Worm (Caenorhabditis elegans): Measurements from ENCODE around the gene Y57E12B.10.

The Y57E12B.10 gene

ce11 chrV:6935878-6936277 lies at the start of gene Y57E12B.10:
Gene Y57E12B.10 (minus strand): TSS chrV:6935978.
- no peak for TF ChIP-seq mdl-1 (tag; optimal IDR thresholded peaks at IDR 0.05)
- no peak for TF ChIP-seq snu-23 (GFP tag; optimal IDR thresholded peaks at IDR 0.05)
- no peak for TF ChIP-seq pax-3 (tag; optimal IDR thresholded peaks at IDR 0.05)
- no peak for TF ChIP-seq hlh-17 (GFP tag; optimal IDR thresholded peaks at IDR 0.05; ENCODE audit: borderline replicate concordance)
- no peak for TF ChIP-seq nhr-28 (tag; optimal IDR thresholded peaks at IDR 0.05)
- no peak for TF ChIP-seq swsn-7 (tag; optimal IDR thresholded peaks at IDR 0.05)
- TF ChIP-seq aha-1 (tag; optimal IDR thresholded peaks at IDR 0.05): no peak
- TF ChIP-seq lin-13 (GFP tag; optimal IDR thresholded peaks at IDR 0.05): no peak
- no peak for TF ChIP-seq elt-2 (tag; optimal IDR thresholded peaks at IDR 0.05)
- TF ChIP-seq ets-5 (GFP tag; IDR thresholded peaks at IDR 0.05): no peak
- no peak for TF ChIP-seq lin-39 (tag; optimal IDR thresholded peaks at IDR 0.05)
- TF ChIP-seq unc-130 (tag; optimal IDR thresholded peaks at IDR 0.05): no peak
- no peak for TF ChIP-seq ceh-88 (GFP tag; IDR thresholded peaks at IDR 0.05)
- no peak for TF ChIP-seq fkh-10 (GFP tag; optimal IDR thresholded peaks at IDR 0.05)
- TF ChIP-seq lin-14 (GFP tag; optimal IDR thresholded peaks at IDR 0.05): no peak
- TF ChIP-seq tlp-1 (tag; optimal IDR thresholded peaks at IDR 0.05): no peak

DNA sequence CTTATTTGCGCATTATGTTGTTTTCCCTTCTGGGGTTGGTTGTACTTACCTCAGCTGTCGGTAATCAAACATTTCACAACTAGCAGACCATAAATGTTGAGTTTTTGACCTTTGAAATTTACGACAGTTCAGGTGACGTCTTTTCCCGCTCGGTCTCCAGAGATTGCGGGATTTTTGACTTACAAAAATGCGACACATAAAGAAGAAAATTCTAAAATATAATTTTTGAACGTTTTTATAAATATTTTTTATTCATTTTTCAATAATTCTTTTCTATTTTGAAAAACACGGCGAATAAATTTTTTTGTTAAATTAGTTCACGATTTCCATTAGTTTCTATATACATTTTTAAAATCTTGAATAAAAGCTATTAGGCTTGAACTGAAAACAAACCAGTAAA lies 47.0 kb upstream of the Y57E12B.10 start, which contains the start of gene nhr-161:
nhr-161 (minus strand) TSS at position 101 of the 400 bp plus-strand sequence.
- TF ChIP-seq mab-9 (GFP tag; IDR thresholded peaks at IDR 0.05): no peak
- TF ChIP-seq ztf-11 (tag; optimal IDR thresholded peaks at IDR 0.05): no peak
- no peak for TF ChIP-seq zag-1 (tag; optimal IDR thresholded peaks at IDR 0.05)
- no peak for TF ChIP-seq skn-1 (tag; optimal IDR thresholded peaks at IDR 0.05)
- no peak for TF ChIP-seq efl-1 (optimal IDR thresholded peaks at IDR 0.05)
- no peak for TF ChIP-seq efl-1 (GFP tag; optimal IDR thresholded peaks at IDR 0.05 in 1 of 2)
- no peak for TF ChIP-seq nhr-71 (tag; optimal IDR thresholded peaks at IDR 0.05)
- no peak for TF ChIP-seq nhr-47 (tag; optimal IDR thresholded peaks at IDR 0.05)
- no peak for TF ChIP-seq nhr-84 (tag; optimal IDR thresholded peaks at IDR 0.05)
- no peak for TF ChIP-seq mef-2 (tag; optimal IDR thresholded peaks at IDR 0.05)
- TF ChIP-seq swsn-7 (tag; optimal IDR thresholded peaks at IDR 0.05): no peak
- no peak for TF ChIP-seq aha-1 (tag; optimal IDR thresholded peaks at IDR 0.05)
- no peak for TF ChIP-seq unc-86 (tag; optimal IDR thresholded peaks at IDR 0.05)
- no peak for TF ChIP-seq grh-1 (GFP tag; IDR thresholded peaks at IDR 0.05)
- no peak for TF ChIP-seq aly-2 (tag; optimal IDR thresholded peaks at IDR 0.05)
- no peak for TF ChIP-seq unc-30 (tag; optimal IDR thresholded peaks at IDR 0.05)
- TF ChIP-seq fkh-8 (tag; optimal IDR thresholded peaks at IDR 0.05): no peak
- no peak for TF ChIP-seq xbp-1 (tag; optimal IDR thresholded peaks at IDR 0.05)
- TF ChIP-seq unc-62 (GFP tag; optimal IDR thresholded peaks at IDR 0.05): no peak

DNA sequence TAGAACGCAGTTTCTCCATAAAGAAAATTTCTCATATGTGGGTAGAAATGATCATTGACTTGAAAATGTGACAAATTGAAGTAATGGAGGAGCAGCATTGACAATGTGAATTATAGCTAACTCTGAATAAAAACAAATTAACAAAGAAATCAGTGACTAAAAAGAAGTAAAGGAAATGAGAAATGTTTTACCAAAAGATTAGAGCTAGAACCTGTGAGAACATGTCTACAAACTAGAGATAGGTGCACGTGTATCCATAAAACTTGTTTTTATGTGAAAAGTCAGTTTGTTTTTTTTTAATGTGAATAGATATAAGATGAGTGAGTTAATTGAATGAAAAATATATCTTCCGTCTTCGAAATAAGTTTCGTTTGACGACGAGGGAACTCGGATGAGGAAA lies 43.2 kb upstream of the Y57E12B.10 start, which contains the start of gene sre-12:
sre-12 (minus strand) TSS at position 101 of the 400 bp plus-strand sequence.
- no peak for TF ChIP-seq swsn-7 (tag; optimal IDR thresholded peaks at IDR 0.05)
- no peak for TF ChIP-seq pax-3 (tag; optimal IDR thresholded peaks at IDR 0.05)
- TF ChIP-seq pag-3 (tag; optimal IDR thresholded peaks at IDR 0.05; ENCODE audit: borderline replicate concordance, insufficient read depth): no peak
- no peak for TF ChIP-seq irx-1 (tag; optimal IDR thresholded peaks at IDR 0.05)
- TF ChIP-seq lsy-2 (tag; optimal IDR thresholded peaks at IDR 0.05): no peak
- no peak for TF ChIP-seq unc-62 (GFP tag; optimal IDR thresholded peaks at IDR 0.05)
- no peak for TF ChIP-seq mep-1 (tag; optimal IDR thresholded peaks at IDR 0.05)
- TF ChIP-seq nhr-47 (tag; optimal IDR thresholded peaks at IDR 0.05): no peak
- no peak for TF ChIP-seq aha-1 (tag; optimal IDR thresholded peaks at IDR 0.05)
- no peak for TF ChIP-seq nhr-85 (tag)
- no peak for TF ChIP-seq sox-4 (tag; optimal IDR thresholded peaks at IDR 0.05)
- TF ChIP-seq sup-37 (GFP tag; optimal IDR thresholded peaks at IDR 0.05): no peak
- no peak for TF ChIP-seq nhr-90 (tag; optimal IDR thresholded peaks at IDR 0.05; ENCODE audit: poor library complexity)
- no peak for TF ChIP-seq blmp-1 (tag; optimal IDR thresholded peaks at IDR 0.05)
- TF ChIP-seq ztf-11 (tag; optimal IDR thresholded peaks at IDR 0.05): no peak
